Worm (Caenorhabditis elegans): Measurements from ENCODE around the gene dsc-1.

The dsc-1 gene

DNA sequence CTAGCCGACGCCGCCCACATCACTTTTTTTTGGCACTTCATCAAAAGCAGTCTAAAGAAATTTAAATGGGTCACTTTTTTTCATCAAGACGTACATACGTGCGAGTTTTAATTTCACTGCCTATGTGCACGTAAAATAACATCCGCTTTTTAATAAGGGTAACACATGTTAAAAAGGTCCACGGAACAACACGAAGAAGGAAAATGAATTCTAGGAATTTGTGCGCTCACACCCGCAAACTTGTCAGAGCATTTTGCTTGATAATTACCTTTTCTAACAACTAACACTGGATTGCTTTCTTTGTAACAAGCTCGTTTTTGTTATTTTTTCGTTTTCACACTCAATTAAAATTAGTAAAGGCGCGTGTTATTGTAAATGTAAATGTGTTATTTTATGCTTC is 25.9 kb downstream of the dsc-1 start:
- TF ChIP-seq hmg-20 (GFP tag; IDR thresholded peaks at IDR 0.05) (no peak), die-1 (tag; optimal IDR thresholded peaks at IDR 0.05) (no peak), zim-3 (tag; optimal IDR thresholded peaks at IDR 0.05) (no peak), attf-6 (GFP tag; IDR thresholded peaks at IDR 0.05) (no peak), T26A5.8 (tag; optimal IDR thresholded peaks at IDR 0.05) (no peak), attf-3 (GFP tag; conservative IDR thresholded peaks at IDR 0.05) (no peak)

ce11 chrX:15006847-15007358 is 27.7 kb downstream of the dsc-1 start, which contains the start of gene ergi-2:
Gene ergi-2 (minus strand): TSS chrX:15007308.
- TF ChIP-seq nhr-80 (tag; optimal IDR thresholded peaks at IDR 0.05) (peak; percentile 47), F39B2.1 (GFP tag; IDR thresholded peaks at IDR 0.05) (no peak), attf-5 (GFP tag; optimal IDR thresholded peaks at IDR 0.05) (peak; percentile 32), let-607 (tag; optimal IDR thresholded peaks at IDR 0.05) (peak; percentile 75 to 87)

ce11 chrX:15003891-15004550 is 30.6 kb downstream of the dsc-1 start, which contains the start of gene slc-25A18.1:
Gene slc-25A18.1 (minus strand): TSS chrX:15003941.
- TF ChIP-seq Y53G8AR.9 (GFP tag; conservative IDR thresholded peaks at IDR 0.05): no peak
- peak; percentile 37 for TF ChIP-seq nhr-80 (tag; optimal IDR thresholded peaks at IDR 0.05)

DNA sequence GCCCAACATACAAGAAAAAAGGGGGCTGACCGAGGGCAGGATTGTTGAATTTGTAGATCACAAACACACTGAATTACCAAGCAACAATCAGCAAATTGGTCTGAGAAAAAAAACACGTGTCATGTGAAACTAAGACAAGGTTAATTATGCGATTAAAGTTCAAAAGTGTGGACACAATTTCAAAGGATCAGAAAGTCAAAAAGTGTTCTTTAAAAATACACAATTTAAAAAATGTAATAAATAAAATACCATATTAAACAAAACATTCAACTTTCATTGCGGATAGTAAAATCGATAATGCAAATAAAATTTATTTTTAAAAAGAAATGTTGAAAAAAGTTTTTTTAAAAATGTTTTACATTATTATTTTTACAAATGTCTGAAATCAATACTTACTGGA is 35.5 kb downstream of the dsc-1 start, which contains the start of gene cutl-3:
Gene cutl-3, minus strand, starts transcription at position 101 of the 400 bp plus-strand sequence.
- no peak for TF ChIP-seq madf-3 (GFP tag; IDR thresholded peaks at IDR 0.05)
- no peak for TF ChIP-seq ceh-40 (GFP tag; IDR thresholded peaks at IDR 0.05)
- no peak for TF ChIP-seq lin-26 (GFP tag; IDR thresholded peaks at IDR 0.05)
- TF ChIP-seq F52B5.7 (tag; optimal IDR thresholded peaks at IDR 0.05): no peak
- no peak for TF ChIP-seq let-607 (tag; optimal IDR thresholded peaks at IDR 0.05)
- TF ChIP-seq F39B2.1 (GFP tag; IDR thresholded peaks at IDR 0.05): no peak
- no peak for TF ChIP-seq Y53F4B.3 (GFP tag; IDR thresholded peaks at IDR 0.05)
- no peak for TF ChIP-seq ceh-58 (GFP tag; IDR thresholded peaks at IDR 0.05)
- TF ChIP-seq unc-130 (GFP tag; optimal IDR thresholded peaks at IDR 0.05): no peak
- no peak for TF ChIP-seq D2030.7 (GFP tag; IDR thresholded peaks at IDR 0.05)
- TF ChIP-seq mxl-1 (tag; optimal IDR thresholded peaks at IDR 0.05): no peak
- no peak for TF ChIP-seq tbp1 (GFP tag; optimal IDR thresholded peaks at IDR 0.05)
- TF ChIP-seq ztf-28 (GFP tag; IDR thresholded peaks at IDR 0.05): no peak
- no peak for TF ChIP-seq pbrm-1 (GFP tag; IDR thresholded peaks at IDR 0.05)
- TF ChIP-seq madf-8 (GFP tag; conservative IDR thresholded peaks at IDR 0.05): no peak
- no peak for TF ChIP-seq let-526 (GFP tag; IDR thresholded peaks at IDR 0.05)
- TF ChIP-seq egl-18 (GFP tag; IDR thresholded peaks at IDR 0.05): no peak
- TF ChIP-seq ceh-100 (GFP tag; IDR thresholded peaks at IDR 0.05): no peak
- TF ChIP-seq snpc-3.4 (tag; optimal IDR thresholded peaks at IDR 0.05): no peak

ce11 chrX:14993744-14994143 is 40.9 kb downstream of the dsc-1 start:
- TF ChIP-seq Y95B8A.8 (GFP tag; IDR thresholded peaks at IDR 0.05) (no peak), ceh-79 (tag; optimal IDR thresholded peaks at IDR 0.05) (no peak), aptf-2 (GFP tag; conservative IDR thresholded peaks at IDR 0.05) (no peak), rpc-1 (optimal IDR thresholded peaks at IDR 0.05) (no peak), rpc-1 (tag; optimal IDR thresholded peaks at IDR 0.05) (no peak), Y79H2A.3 (GFP tag; conservative IDR thresholded peaks at IDR 0.05) (no peak), T07F8.4 (tag; optimal IDR thresholded peaks at IDR 0.05) (no peak), K12H6.12 (tag; optimal IDR thresholded peaks at IDR 0.05) (no peak), nfya-2 (GFP tag; IDR thresholded peaks at IDR 0.05) (no peak), ZK185.1 (tag; optimal IDR thresholded peaks at IDR 0.05; ENCODE audit: poor library complexity, severe bottlenecking) (no peak), attf-6 (GFP tag; IDR thresholded peaks at IDR 0.05) (no peak), him-1 (tag; optimal IDR thresholded peaks at IDR 0.05) (no peak)
